Fruit fly (Drosophila melanogaster): ENCODE data around the gene CG11178.

CG11178 gene

dm6 chrX:13605381-13605780 is at the start of gene CG11178:
TSS of gene CG11178 (plus strand) at chrX:13605681.
- no peak for TF ChIP-seq CG11617 (GFP tag; optimal IDR thresholded peaks at IDR 0.05)
- no peak for TF ChIP-seq CG7101 (tag; optimal IDR thresholded peaks at IDR 0.05)
- no peak for TF ChIP-seq Clk (GFP tag; optimal IDR thresholded peaks at IDR 0.05)
- no peak for TF ChIP-seq CG33017 (tag; optimal IDR thresholded peaks at IDR 0.05)
- no peak for TF ChIP-seq tj (GFP tag; optimal IDR thresholded peaks at IDR 0.05)
- no peak for TF ChIP-seq CG5204 (GFP tag; optimal IDR thresholded peaks at IDR 0.05)
- TF ChIP-seq ovo (GFP tag; optimal IDR thresholded peaks at IDR 0.05), result no peak

DNA sequence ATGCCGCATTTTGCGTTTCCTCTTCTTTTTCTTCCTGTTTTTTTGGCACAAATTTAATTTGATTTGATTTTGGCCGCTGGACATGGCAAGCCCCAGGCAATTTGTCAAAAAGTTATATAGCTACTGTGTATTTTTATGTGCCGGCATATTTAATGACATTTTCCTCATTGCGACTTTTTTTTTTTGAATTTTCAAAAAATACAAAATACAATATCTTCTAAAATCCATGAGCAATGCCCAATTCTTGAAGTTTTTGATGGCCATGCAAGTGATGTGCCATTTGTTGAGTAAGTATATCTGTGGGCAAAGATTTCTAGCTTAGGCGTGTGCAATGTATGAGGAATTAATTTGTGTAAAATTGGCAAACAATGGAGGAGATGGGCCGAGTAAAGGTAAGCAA is 49.8 kb upstream of the CG11178 start, which contains the start of gene CG11816:
TSS of gene CG11816 (minus strand) at position 101 of the 400 bp plus-strand sequence.
- TF ChIP-seq toe (GFP tag; optimal IDR thresholded peaks at IDR 0.05) (no peak), Clk (GFP tag; optimal IDR thresholded peaks at IDR 0.05) (no peak), CG5204 (GFP tag; optimal IDR thresholded peaks at IDR 0.05) (no peak), CG7045 (GFP tag; optimal IDR thresholded peaks at IDR 0.05) (no peak), CG14711 (tag; optimal IDR thresholded peaks at IDR 0.05) (no peak), CG7101 (tag; optimal IDR thresholded peaks at IDR 0.05) (no peak), tj (GFP tag; optimal IDR thresholded peaks at IDR 0.05) (no peak), ovo (GFP tag; optimal IDR thresholded peaks at IDR 0.05) (no peak), bab1 (GFP tag; optimal IDR thresholded peaks at IDR 0.05) (no peak), pad (GFP tag; optimal IDR thresholded peaks at IDR 0.05) (no peak), CG11617 (GFP tag; optimal IDR thresholded peaks at IDR 0.05) (no peak), CG1620 (GFP tag; optimal IDR thresholded peaks at IDR 0.05) (no peak), kay (GFP tag; ENCODE audit: borderline replicate concordance) (no peak), Mnt (GFP tag; optimal IDR thresholded peaks at IDR 0.05) (no peak), cic (GFP tag; optimal IDR thresholded peaks at IDR 0.05) (no peak), Hr96 (GFP tag; optimal IDR thresholded peaks at IDR 0.05) (no peak), Crg-1 (GFP tag; optimal IDR thresholded peaks at IDR 0.05) (no peak), CG12768 (GFP tag; optimal IDR thresholded peaks at IDR 0.05) (no peak)

dm6 chrX:13556172-13556571 is 49.3 kb upstream of the CG11178 start, which contains the start of gene CG32631:
TSS of gene CG32631 (plus strand) at chrX:13556472.
- TF ChIP-seq cic (GFP tag; optimal IDR thresholded peaks at IDR 0.05), result no peak
- no peak for TF ChIP-seq Clk (GFP tag; optimal IDR thresholded peaks at IDR 0.05)

DNA sequence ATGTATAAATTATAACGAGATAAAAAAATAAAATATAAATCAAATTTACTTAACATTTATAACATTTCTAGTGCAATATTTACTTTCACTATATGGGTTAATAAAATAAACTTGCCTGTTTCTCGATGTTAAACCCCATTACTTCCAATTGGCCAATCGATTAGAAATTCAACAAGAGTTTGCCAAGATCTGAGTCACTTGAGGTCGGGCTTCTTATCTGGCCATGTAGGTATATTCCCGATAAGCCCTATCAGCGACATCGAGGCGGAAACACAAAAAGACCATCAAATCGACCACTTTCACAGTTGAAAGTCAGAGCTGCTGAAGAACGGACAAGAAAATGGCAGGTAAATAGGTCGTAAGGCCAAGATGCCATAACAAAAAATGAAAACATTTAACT is 44.1 kb upstream of the CG11178 start, which contains the start of gene CG32633:
TSS of gene CG32633 (plus strand) at position 301 of the 400 bp plus-strand sequence.
- no peak for TF ChIP-seq CG5204 (GFP tag; optimal IDR thresholded peaks at IDR 0.05)
- TF ChIP-seq CG1620 (GFP tag; optimal IDR thresholded peaks at IDR 0.05), result no peak
- no peak for TF ChIP-seq pad (GFP tag; optimal IDR thresholded peaks at IDR 0.05)
- TF ChIP-seq tj (GFP tag; optimal IDR thresholded peaks at IDR 0.05), result no peak
- no peak for TF ChIP-seq toe (GFP tag; optimal IDR thresholded peaks at IDR 0.05)
- TF ChIP-seq CG33017 (tag; optimal IDR thresholded peaks at IDR 0.05), result no peak

DNA sequence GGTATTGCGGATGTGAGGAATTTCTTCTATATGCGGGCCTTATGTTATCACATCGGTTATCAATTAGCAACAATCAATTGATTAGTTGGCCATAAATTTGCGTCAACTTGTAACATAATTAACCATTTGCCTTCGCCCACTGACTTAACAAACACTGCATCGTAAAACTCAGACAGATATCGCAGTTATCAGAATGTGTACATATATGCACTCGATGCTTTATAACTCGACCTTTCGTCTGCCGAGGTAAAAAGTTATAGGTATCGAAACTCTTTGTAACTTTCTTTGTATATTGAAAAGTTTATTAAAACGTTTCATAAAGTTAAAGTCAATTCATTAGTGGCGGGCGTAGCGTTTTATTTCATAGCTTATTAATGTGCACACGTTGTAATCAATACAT is 42.4 kb upstream of the CG11178 start:
- TF ChIP-seq kay (GFP tag; ENCODE audit: borderline replicate concordance), result peak; percentile 54
- TF ChIP-seq ovo (GFP tag; optimal IDR thresholded peaks at IDR 0.05), result no peak
- TF ChIP-seq bab1 (GFP tag; optimal IDR thresholded peaks at IDR 0.05), result no peak
- no peak for TF ChIP-seq pad (GFP tag; optimal IDR thresholded peaks at IDR 0.05)

dm6 chrX:13563483-13564443 is 41.7 kb upstream of the CG11178 start, which contains the start of the genes CG46311 and Tpst:
TSS of gene CG46311 (plus strand) at chrX:13563823.
TSS of gene Tpst (plus strand) at chrX:13563823.
- TF ChIP-seq pad (GFP tag; optimal IDR thresholded peaks at IDR 0.05) (peak; percentile 36), Hr96 (GFP tag; optimal IDR thresholded peaks at IDR 0.05) (peak; percentile 73), CG7101 (tag; optimal IDR thresholded peaks at IDR 0.05) (peak; percentile 59), ovo (GFP tag; optimal IDR thresholded peaks at IDR 0.05) (peak; percentile 36), CG12768 (GFP tag; optimal IDR thresholded peaks at IDR 0.05) (no peak), kay (GFP tag; ENCODE audit: borderline replicate concordance) (no peak), CG33017 (tag; optimal IDR thresholded peaks at IDR 0.05) (no peak), Clk (GFP tag; optimal IDR thresholded peaks at IDR 0.05) (no peak), toe (GFP tag; optimal IDR thresholded peaks at IDR 0.05) (peak; percentile 16), Mnt (GFP tag; optimal IDR thresholded peaks at IDR 0.05) (peak; percentile 54), cic (GFP tag; optimal IDR thresholded peaks at IDR 0.05) (peak; percentile 45), Crg-1 (GFP tag; optimal IDR thresholded peaks at IDR 0.05) (peak; percentile 71), CG1620 (GFP tag; optimal IDR thresholded peaks at IDR 0.05) (peak; percentile 62), bab1 (GFP tag; optimal IDR thresholded peaks at IDR 0.05) (peak; percentile 92), CG7045 (GFP tag; optimal IDR thresholded peaks at IDR 0.05) (no peak), CG5204 (GFP tag; optimal IDR thresholded peaks at IDR 0.05) (peak; percentile 1), CG14711 (tag; optimal IDR thresholded peaks at IDR 0.05) (peak; percentile 22), tj (GFP tag; optimal IDR thresholded peaks at IDR 0.05) (peak; percentile 69)

All from whole organism, adult.